Worm (Caenorhabditis elegans): ENCODE measurements around the gene wbp-2.

- TF ChIP-seq nhr-28 (tag; optimal IDR thresholded peaks at IDR 0.05): no peak
- no peak for TF ChIP-seq nhr-77 (tag; optimal IDR thresholded peaks at IDR 0.05)
- TF ChIP-seq elt-3 (tag; optimal IDR thresholded peaks at IDR 0.05): no peak
- no peak for TF ChIP-seq ztf-4 (tag; optimal IDR thresholded peaks at IDR 0.05)
- peak; percentile 94 for TF ChIP-seq lin-39 (tag; optimal IDR thresholded peaks at IDR 0.05)
Measured at ce11 chrII:9306835-9307234, 22.7 kb upstream of the wbp-2 start.

Measured in whole organism, L3 larva.